Worm (Caenorhabditis elegans) whole organism, L2 larva: ENCODE results near the gene ced-2.
A peak's percentile ranks its signal among the peaks of the same experiment; 100 is the strongest.

Source experiments
- C34F6.9 ChIP-seq: fragments of 150-350 bp; optimal IDR thresholded peaks from 2 replicates; lab custom pipeline; 2014; ENCODE audit warnings: missing biosample characterization, missing genetic modification characterization
- F13H6.1 ChIP-seq: sonication (generic microtip); optimal IDR thresholded peaks from 2 replicates; lab custom pipeline; 2016; ENCODE audit warnings: missing genetic modification characterization, missing compliant biosample characterization
- R02D3.7 ChIP-seq: fragments of 150-350 bp; optimal IDR thresholded peaks from 2 replicates; lab custom pipeline; 2014; ENCODE audit warnings: missing biosample characterization, missing genetic modification characterization
- Y55F3AM.14 ChIP-seq: fragments of 200-800 bp; sonication (Bioruptor generic); optimal IDR thresholded peaks from 2 replicates; lab custom pipeline; 2018; ENCODE audit warnings: mild to moderate bottlenecking, missing genetic modification characterization, missing compliant biosample characterization
- alr-1 ChIP-seq: fragments of 150-350 bp; optimal IDR thresholded peaks from 2 replicates; lab custom pipeline; 2014; ENCODE audit warnings: missing biosample characterization, missing genetic modification characterization
- aly-2 ChIP-seq: fragments of 150-350 bp; optimal IDR thresholded peaks from 2 replicates; lab custom pipeline; 2014; ENCODE audit warnings: missing biosample characterization, missing genetic modification characterization
- blmp-1 ChIP-seq: sonication (generic microtip); optimal IDR thresholded peaks from 2 replicates; lab custom pipeline; 2017; ENCODE audit warnings: missing genetic modification characterization, mild to moderate bottlenecking, missing compliant biosample characterization, antibody characterized with exemption, moderate library complexity; ENCODE audit not compliant: insufficient read depth
- ceh-82 ChIP-seq: fragments of 150-350 bp; optimal IDR thresholded peaks from 2 replicates; lab custom pipeline; 2014; ENCODE audit warnings: missing biosample characterization, missing genetic modification characterization
- crh-2 ChIP-seq: sonication (generic microtip); optimal IDR thresholded peaks from 2 replicates; lab custom pipeline; 2017; ENCODE audit warnings: missing biosample characterization, missing genetic modification characterization
- egl-27 ChIP-seq: sonication (generic microtip); optimal IDR thresholded peaks from 3 replicates; lab custom pipeline; 2017; ENCODE audit warnings: missing biosample characterization, missing genetic modification reagents, missing genetic modification characterization
- elt-1 ChIP-seq: fragments of 150-350 bp; optimal IDR thresholded peaks from 2 replicates; lab custom pipeline; 2014; ENCODE audit warnings: missing biosample characterization, missing genetic modification characterization
- elt-3 ChIP-seq: sonication (generic microtip); optimal IDR thresholded peaks from 2 replicates; lab custom pipeline; 2017; ENCODE audit warnings: missing biosample characterization, missing genetic modification characterization
- fos-1 ChIP-seq: fragments of 150-350 bp; optimal IDR thresholded peaks from 2 replicates; lab custom pipeline; 2014; ENCODE audit warnings: missing biosample characterization, missing genetic modification characterization
- gmeb-1 ChIP-seq: fragments of 150-350 bp; optimal IDR thresholded peaks from 2 replicates; lab custom pipeline; 2014; ENCODE audit warnings: missing biosample characterization, missing genetic modification characterization
- lin-11 ChIP-seq: fragments of 150-350 bp; sonication (generic microtip); optimal IDR thresholded peaks from 2 replicates; lab custom pipeline; 2014; ENCODE audit warnings: missing biosample characterization, missing genetic modification characterization, inconsistent platforms, mixed read lengths
- lin-13 ChIP-seq: fragments of 150-350 bp; optimal IDR thresholded peaks from 2 replicates; lab custom pipeline; 2014; ENCODE audit warnings: missing biosample characterization, missing genetic modification reagents, missing genetic modification characterization
- lin-39 ChIP-seq: fragments of 150-350 bp; optimal IDR thresholded peaks from 2 replicates; lab custom pipeline; 2014; ENCODE audit warnings: missing biosample characterization, missing genetic modification reagents, missing genetic modification characterization
- lsy-2 ChIP-seq, 2 experiments: fragments of 150-350 bp in 1 of 2; sonication (generic microtip) in 1 of 2; optimal IDR thresholded peaks; 2 replicates each; lab custom pipeline; 2014 to 2017; ENCODE audit warnings: missing biosample characterization in 2 of 2, missing genetic modification characterization in 2 of 2
- mab-5 ChIP-seq: fragments of 150-350 bp; optimal IDR thresholded peaks from 2 replicates; lab custom pipeline; 2014; ENCODE audit warnings: missing biosample characterization, missing genetic modification characterization
- mbf-1 ChIP-seq: sonication (generic microtip); optimal IDR thresholded peaks from 2 replicates; lab custom pipeline; 2017; ENCODE audit warnings: missing biosample characterization, missing genetic modification characterization
- mdl-1 ChIP-seq, 2 experiments: fragments of 150-350 bp in 1 of 2; sonication (generic microtip) in 1 of 2; optimal IDR thresholded peaks; 2 replicates each; lab custom pipeline; 2017; ENCODE audit warnings: missing biosample characterization in 2 of 2, missing genetic modification characterization in 2 of 2
- nhr-11 ChIP-seq: fragments of 150-350 bp; optimal IDR thresholded peaks from 2 replicates; lab custom pipeline; 2014; ENCODE audit warnings: missing biosample characterization, missing genetic modification characterization
- nhr-12 ChIP-seq: fragments of 150-350 bp; optimal IDR thresholded peaks from 2 replicates; lab custom pipeline; 2014; ENCODE audit warnings: missing biosample characterization, missing genetic modification characterization
- nhr-129 ChIP-seq: fragments of 150-350 bp; optimal IDR thresholded peaks from 2 replicates; lab custom pipeline; 2014; ENCODE audit warnings: missing biosample characterization, missing genetic modification characterization
- nhr-21 ChIP-seq: fragments of 150-350 bp; optimal IDR thresholded peaks from 2 replicates; lab custom pipeline; 2014; ENCODE audit warnings: missing biosample characterization, missing genetic modification characterization
- nhr-23 ChIP-seq: fragments of 150-350 bp; optimal IDR thresholded peaks from 2 replicates; lab custom pipeline; 2014; ENCODE audit warnings: missing biosample characterization, missing genetic modification reagents, missing genetic modification characterization
- nhr-237 ChIP-seq: fragments of 150-350 bp; optimal IDR thresholded peaks from 2 replicates; lab custom pipeline; 2014; ENCODE audit warnings: missing biosample characterization, missing genetic modification characterization
- nhr-25 ChIP-seq: fragments of 150-350 bp; sonication (generic microtip); optimal IDR thresholded peaks from 3 replicates; lab custom pipeline; 2014; ENCODE audit warnings: missing biosample characterization, missing genetic modification characterization
- nhr-6 ChIP-seq: fragments of 150-350 bp; optimal IDR thresholded peaks from 2 replicates; lab custom pipeline; 2014; ENCODE audit warnings: missing biosample characterization, missing genetic modification characterization
- nhr-77 ChIP-seq: fragments of 150-350 bp; optimal IDR thresholded peaks from 2 replicates; lab custom pipeline; 2014; ENCODE audit warnings: missing biosample characterization, missing genetic modification characterization
- sem-4 ChIP-seq: fragments of 150-350 bp; optimal IDR thresholded peaks from 2 replicates; lab custom pipeline; 2014; ENCODE audit warnings: missing biosample characterization, missing genetic modification reagents, missing genetic modification characterization
- sma-3 ChIP-seq: sonication (generic microtip); optimal IDR thresholded peaks from 2 replicates; lab custom pipeline; 2016; ENCODE audit warnings: missing genetic modification reagents, missing genetic modification characterization, missing compliant biosample characterization
- sma-9 ChIP-seq, 2 experiments: fragments of 150-350 bp in 1 of 2; sonication (generic microtip) in 1 of 2; optimal IDR thresholded peaks; 2 replicates each; lab custom pipeline; 2014 to 2016; ENCODE audit warnings: missing genetic modification characterization in 2 of 2, mild to moderate bottlenecking in 1 of 2, missing biosample characterization in 1 of 2, missing compliant biosample characterization in 1 of 2, missing genetic modification reagents in 1 of 2, moderate library complexity in 1 of 2
- snpc-4 ChIP-seq: fragments of 150-350 bp; optimal IDR thresholded peaks from 2 replicates; lab custom pipeline; 2014; ENCODE audit warnings: missing biosample characterization, missing genetic modification characterization
- unc-39 ChIP-seq: fragments of 150-350 bp; optimal IDR thresholded peaks from 2 replicates; lab custom pipeline; 2014; ENCODE audit warnings: missing biosample characterization, missing genetic modification characterization
- unc-55 ChIP-seq: fragments of 150-350 bp; sonication (generic microtip); optimal IDR thresholded peaks from 3 replicates; lab custom pipeline; 2014; ENCODE audit warnings: missing biosample characterization, missing genetic modification reagents, missing genetic modification characterization
- unc-62 ChIP-seq: fragments of 150-350 bp; optimal IDR thresholded peaks from 2 replicates; lab custom pipeline; 2014; ENCODE audit warnings: missing biosample characterization, missing genetic modification reagents, missing genetic modification characterization
- ztf-1 ChIP-seq: fragments of 200-800 bp; sonication (Bioruptor generic); conservative IDR thresholded peaks from 2 replicates; pipeline ENCODE4 v1.3.6; 2022; ENCODE audit warnings: missing genetic modification characterization, missing compliant biosample characterization
- ztf-11 ChIP-seq: sonication (generic microtip); optimal IDR thresholded peaks from 2 replicates; lab custom pipeline; 2017; ENCODE audit warnings: missing biosample characterization, missing genetic modification characterization
- ztf-4 ChIP-seq: fragments of 150-350 bp; optimal IDR thresholded peaks from 2 replicates; lab custom pipeline; 2014; ENCODE audit warnings: missing biosample characterization, missing genetic modification characterization

Gene ced-2

ce11 chrIV:1619519-1620311 is 22.6 kb downstream of the ced-2 start, which contains the start of gene nhr-92:
Gene nhr-92, plus strand, starts transcription at chrIV:1620094.
- TF ChIP-seq aly-2 (tag; lab: Kevin White, UChicago) (no peak), nhr-6 (no peak), R02D3.7 (no peak), fos-1 (no peak), ztf-4 (tag; lab: Kevin White, UChicago) (no peak), ztf-1 (GFP tag; lab: Robert Waterston, UW) (no peak), Y55F3AM.14 (GFP tag; lab: Kevin White, UChicago) (no peak), alr-1 (tag; lab: Kevin White, UChicago) (no peak), F13H6.1 (tag; lab: Kevin White, UChicago) (no peak), snpc-4 (no peak)
- TF ChIP-seq, all 48 proteins: peak for 0

ce11 chrIV:1623712-1624111 is 26.6 kb downstream of the ced-2 start, which contains the start of gene nhr-87:
Gene nhr-87, plus strand, starts transcription at chrIV:1624029.
- TF ChIP-seq unc-55 (GFP tag; lab: Kevin White, UChicago) (no peak), nhr-6 (peak; percentile 22), lsy-2 (tag; optimal IDR thresholded peaks at IDR 0.05; lab: Kevin White, UChicago) (peak in 1 of 2 experiments; percentile 50), mab-5 (tag; lab: Kevin White, UChicago) (peak; percentile 29), mbf-1 (no peak), crh-2 (tag; lab: Kevin White, UChicago) (peak; percentile 47), lin-11 (no peak), sem-4 (tag; lab: Kevin White, UChicago) (peak; percentile 51), nhr-129 (tag; lab: Kevin White, UChicago) (peak; percentile 18), lin-39 (tag; lab: Kevin White, UChicago) (no peak), elt-1 (no peak), egl-27 (tag; lab: Kevin White, UChicago) (no peak), elt-3 (tag; lab: Kevin White, UChicago) (no peak), nhr-237 (tag; lab: Kevin White, UChicago) (no peak), nhr-23 (tag; lab: Kevin White, UChicago) (no peak), ztf-11 (tag; lab: Kevin White, UChicago) (no peak), nhr-25 (peak; percentile 78), F13H6.1 (tag; lab: Kevin White, UChicago) (peak; percentile 31), C34F6.9 (peak; percentile 69), sma-9 (GFP tag; optimal IDR thresholded peaks at IDR 0.05; lab: Kevin White, UChicago) (peak; percentile 86), sma-9 (tag; optimal IDR thresholded peaks at IDR 0.05; lab: Kevin White, UChicago) (no peak), ztf-1 (GFP tag; lab: Robert Waterston, UW) (no peak), ceh-82 (tag; lab: Kevin White, UChicago) (no peak), R02D3.7 (no peak), unc-39 (tag; lab: Kevin White, UChicago) (no peak), gmeb-1 (tag; lab: Kevin White, UChicago) (peak; percentile 29)

DNA sequence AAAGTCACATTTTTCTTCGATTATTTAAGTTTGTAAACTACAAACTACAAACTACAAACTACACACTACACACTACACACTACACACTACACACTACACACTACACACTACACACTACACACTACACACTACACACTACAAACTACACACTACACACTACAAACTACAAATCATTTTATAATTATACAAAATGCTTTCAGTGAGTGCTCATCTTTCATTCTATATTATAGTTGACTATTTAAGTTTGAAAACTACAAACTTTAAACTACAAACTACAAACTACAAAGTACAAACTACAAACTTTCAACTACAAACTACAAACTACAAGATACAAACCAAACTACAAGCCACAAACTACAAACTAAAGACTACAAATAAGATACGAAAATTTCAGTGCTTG is 27.3 kb downstream of the ced-2 start:
- TF ChIP-seq fos-1 (no peak), Y55F3AM.14 (GFP tag; lab: Kevin White, UChicago) (no peak), aly-2 (tag; lab: Kevin White, UChicago) (no peak), nhr-6 (no peak), unc-62 (no peak), mbf-1 (no peak), lin-13 (GFP tag; lab: Kevin White, UChicago) (no peak), ceh-82 (tag; lab: Kevin White, UChicago) (no peak), nhr-21 (tag; lab: Kevin White, UChicago) (no peak), sem-4 (tag; lab: Kevin White, UChicago) (no peak), nhr-77 (no peak), lin-11 (no peak)

- TF ChIP-seq blmp-1 (tag; lab: Kevin White, UChicago) (no peak), mdl-1 (tag; optimal IDR thresholded peaks at IDR 0.05; lab: Kevin White, UChicago) (no peak), nhr-237 (tag; lab: Kevin White, UChicago) (no peak), nhr-12 (tag; lab: Kevin White, UChicago) (no peak), elt-3 (tag; lab: Kevin White, UChicago) (no peak), sem-4 (tag; lab: Kevin White, UChicago) (no peak), unc-55 (GFP tag; lab: Kevin White, UChicago) (no peak), ztf-4 (tag; lab: Kevin White, UChicago) (no peak), nhr-11 (tag; lab: Kevin White, UChicago) (no peak), egl-27 (tag; lab: Kevin White, UChicago) (no peak), sma-3 (no peak), nhr-6 (no peak), nhr-25 (no peak)
Observed at ce11 chrIV:1626342-1626855, 29.3 kb downstream of the ced-2 start, which contains the start of gene nhr-146. Gene nhr-146, plus strand, starts transcription at chrIV:1626805.
